Fruit fly (Drosophila melanogaster) whole organism, embryonic: ENCODE results near the gene Dis3l2.

Experiments
- Atf3 ChIP-seq: fragments of 200-800 bp; sonication (Bioruptor generic); optimal IDR thresholded peaks from 3 replicates; lab custom pipeline; 2016; ENCODE audit warnings: missing biosample characterization, missing genetic modification characterization
- B-H2 ChIP-seq: fragments of 200-800 bp; sonication (Bioruptor generic); optimal IDR thresholded peaks from 2 replicates; lab custom pipeline; 2018; ENCODE audit warnings: missing biosample characterization, mild to moderate bottlenecking, missing genetic modification characterization
- CG10462 ChIP-seq: fragments of 200-800 bp; sonication (Bioruptor generic); optimal IDR thresholded peaks from 2 replicates; lab custom pipeline; 2016; ENCODE audit warnings: missing biosample characterization, missing genetic modification characterization
- CG11093 ChIP-seq: fragments of 200-800 bp; sonication (Bioruptor generic); IDR thresholded peaks from 3 replicates; pipeline ENCODE4 v1.3.6; 2022; ENCODE audit warnings: missing biosample characterization, missing genetic modification characterization
- CG12391 ChIP-seq: fragments of 200-800 bp; sonication (Bioruptor generic); optimal IDR thresholded peaks from 3 replicates; lab custom pipeline; 2018; ENCODE audit warnings: missing biosample characterization, mild to moderate bottlenecking, missing genetic modification characterization, moderate library complexity
- CG14014 ChIP-seq: fragments of 200-800 bp; sonication (Bioruptor generic); IDR thresholded peaks from 2 replicates; pipeline ENCODE4 v1.3.6; 2022; ENCODE audit warnings: missing biosample characterization, missing genetic modification characterization
- CG14667 ChIP-seq: fragments of 200-800 bp; sonication (Bioruptor generic); IDR thresholded peaks from 2 replicates; pipeline ENCODE4 v1.3.6; 2022; ENCODE audit warnings: missing biosample characterization, missing genetic modification characterization
- CG1647 ChIP-seq: fragments of 200-800 bp; sonication (Bioruptor generic); optimal IDR thresholded peaks from 3 replicates; lab custom pipeline; 2016; ENCODE audit warnings: missing biosample characterization, missing genetic modification characterization
- CG16779 ChIP-seq: fragments of 200-800 bp; sonication (Bioruptor generic); IDR thresholded peaks from 2 replicates; pipeline ENCODE4 v1.3.6; 2022; ENCODE audit warnings: missing biosample characterization, missing genetic modification characterization
- CG2889 ChIP-seq: fragments of 200-800 bp; sonication (Bioruptor generic); IDR thresholded peaks from 3 replicates; pipeline ENCODE4 v1.3.6; 2022; ENCODE audit warnings: missing biosample characterization, missing genetic modification characterization
- CG3281 ChIP-seq: fragments of 200-800 bp; sonication (Bioruptor generic); optimal IDR thresholded peaks from 3 replicates; lab custom pipeline; 2017; ENCODE audit warnings: missing biosample characterization, mild to moderate bottlenecking, missing genetic modification characterization
- CG6175 ChIP-seq: fragments of 200-800 bp; sonication (Bioruptor generic); IDR thresholded peaks from 3 replicates; pipeline ENCODE4 v1.3.6; 2022; ENCODE audit warnings: missing biosample characterization, missing genetic modification characterization
- CG6813 ChIP-seq: fragments of 200-800 bp; sonication (Bioruptor generic); optimal IDR thresholded peaks from 2 replicates; lab custom pipeline; 2017; ENCODE audit warnings: missing biosample characterization, missing genetic modification characterization, mild to moderate bottlenecking, moderate library complexity, missing genetic modification reagents
- CG8281 ChIP-seq: fragments of 200-800 bp; sonication (Bioruptor generic); optimal IDR thresholded peaks from 2 replicates; lab custom pipeline; 2018; ENCODE audit warnings: missing biosample characterization, mild to moderate bottlenecking, missing genetic modification characterization, moderate library complexity
- CHES-1-like ChIP-seq: fragments of 200-800 bp; sonication (Bioruptor generic); optimal IDR thresholded peaks from 2 replicates; lab custom pipeline; 2016; ENCODE audit warnings: missing biosample characterization, missing genetic modification characterization
- Camta ChIP-seq: fragments of 200-800 bp; sonication (Bioruptor generic); optimal IDR thresholded peaks from 2 replicates; lab custom pipeline; 2016; ENCODE audit warnings: missing biosample characterization, missing genetic modification characterization
- E2f1 ChIP-seq: fragments of 200-800 bp; sonication (Bioruptor generic); IDR thresholded peaks from 2 replicates; pipeline ENCODE4 v1.3.6; 2022; ENCODE audit warnings: missing biosample characterization, missing genetic modification characterization
- E2f2 ChIP-seq: fragments of 200-800 bp; sonication (Bioruptor generic); IDR thresholded peaks from 2 replicates; pipeline ENCODE4 v1.3.6; 2022; ENCODE audit warnings: missing biosample characterization, missing genetic modification characterization
- Elba2 ChIP-seq: fragments of 200-800 bp; sonication (Bioruptor generic); optimal IDR thresholded peaks from 3 replicates; lab custom pipeline; 2016; ENCODE audit warnings: missing biosample characterization, missing genetic modification characterization
- GATAe ChIP-seq: fragments of 200-800 bp; sonication (Bioruptor generic); conservative IDR thresholded peaks from 2 replicates; pipeline ENCODE4 v1.3.6; 2022; ENCODE audit warnings: missing biosample characterization, missing genetic modification characterization
- HHEX ChIP-seq: fragments of 200-800 bp; sonication (Bioruptor generic); optimal IDR thresholded peaks from 3 replicates; lab custom pipeline; 2017; ENCODE audit warnings: missing biosample characterization, mild to moderate bottlenecking, missing genetic modification characterization, missing genetic modification reagents
- HLHmδ ChIP-seq: fragments of 200-800 bp; sonication (Bioruptor generic); optimal IDR thresholded peaks from 2 replicates; lab custom pipeline; 2018; ENCODE audit warnings: missing biosample characterization, mild to moderate bottlenecking, missing genetic modification characterization, moderate library complexity
- Hmx ChIP-seq: fragments of 200-800 bp; sonication (Bioruptor generic); optimal IDR thresholded peaks from 2 replicates; lab custom pipeline; 2016; ENCODE audit warnings: missing biosample characterization, missing genetic modification characterization
- Hr78 ChIP-seq, 2 experiments: fragments of 200-800 bp in 1 of 2; fragments of >200 bp in 1 of 2; sonication (Bioruptor generic) in 1 of 2; optimal IDR thresholded peaks; 2 replicates each; lab custom pipeline; 2017 to 2019; ENCODE audit warnings: missing biosample characterization in 2 of 2, missing genetic modification characterization in 2 of 2, mild to moderate bottlenecking in 1 of 2, moderate library complexity in 1 of 2
- Med ChIP-seq: fragments of 200-800 bp; sonication (Bioruptor generic); peaks from one replicate; lab custom pipeline; 2016; ENCODE audit warnings: missing biosample characterization, missing genetic modification characterization, mild to moderate bottlenecking, inconsistent platforms, moderate library complexity
- NC2α ChIP-seq: fragments of 200-800 bp; sonication (Bioruptor generic); optimal IDR thresholded peaks from 2 replicates; lab custom pipeline; 2016; ENCODE audit warnings: missing biosample characterization, missing genetic modification characterization
- Nf-YB ChIP-seq: fragments of 200-800 bp; sonication (Bioruptor generic); optimal IDR thresholded peaks from 3 replicates; lab custom pipeline; 2019; ENCODE audit warnings: missing biosample characterization, mild to moderate bottlenecking, missing genetic modification characterization, moderate library complexity
- Oli ChIP-seq: fragments of 200-800 bp; sonication (Bioruptor generic); optimal IDR thresholded peaks from 2 replicates; lab custom pipeline; 2018; ENCODE audit warnings: missing biosample characterization, mild to moderate bottlenecking, missing genetic modification characterization, moderate library complexity
- Six4 ChIP-seq: fragments of 200-800 bp; sonication (Bioruptor generic); optimal IDR thresholded peaks from 2 replicates; lab custom pipeline; 2016; ENCODE audit warnings: missing biosample characterization, missing genetic modification characterization
- Sox102F ChIP-seq: fragments of 200-800 bp; sonication (Bioruptor generic); optimal IDR thresholded peaks from 2 replicates; lab custom pipeline; 2018; ENCODE audit warnings: missing biosample characterization, mild to moderate bottlenecking, missing genetic modification characterization, moderate library complexity
- Sry-β ChIP-seq: fragments of 200-800 bp; sonication (Bioruptor generic); optimal IDR thresholded peaks from 2 replicates; lab custom pipeline; 2018; ENCODE audit warnings: missing biosample characterization, mild to moderate bottlenecking, missing genetic modification characterization, moderate library complexity
- al ChIP-seq: fragments of 200-800 bp; sonication (Bioruptor generic); IDR thresholded peaks from 2 replicates; pipeline ENCODE4 v1.3.6; 2022; ENCODE audit warnings: missing biosample characterization, missing genetic modification characterization
- cg ChIP-seq: fragments of 200-800 bp; sonication (Bioruptor generic); optimal IDR thresholded peaks from 3 replicates; lab custom pipeline; 2019; ENCODE audit warnings: missing biosample characterization, mild to moderate bottlenecking, missing genetic modification characterization, moderate library complexity
- en ChIP-seq: fragments of 200-800 bp; sonication (Bioruptor generic); optimal IDR thresholded peaks from 2 replicates; lab custom pipeline; 2016; ENCODE audit warnings: missing biosample characterization, missing genetic modification characterization
- gcm2 ChIP-seq: fragments of 200-800 bp; sonication (Bioruptor generic); optimal IDR thresholded peaks from 2 replicates; lab custom pipeline; 2016; ENCODE audit warnings: missing biosample characterization, missing genetic modification characterization
- kah ChIP-seq: fragments of 200-800 bp; sonication (Bioruptor generic); optimal IDR thresholded peaks from 2 replicates; lab custom pipeline; 2018; ENCODE audit warnings: missing biosample characterization, mild to moderate bottlenecking, missing genetic modification characterization
- klu ChIP-seq: fragments of 200-800 bp; sonication (Bioruptor generic); IDR thresholded peaks from 2 replicates; pipeline ENCODE4 v1.3.6; 2022; ENCODE audit warnings: missing biosample characterization, missing genetic modification characterization
- knrl ChIP-seq: fragments of 200-800 bp; sonication (Bioruptor generic); IDR thresholded peaks from 3 replicates; pipeline ENCODE4 v1.3.6; 2022; ENCODE audit warnings: missing biosample characterization, missing genetic modification characterization; ENCODE audit not compliant: partially characterized antibody
- nmo ChIP-seq: fragments of 200-800 bp; sonication (Bioruptor generic); optimal IDR thresholded peaks from 2 replicates; lab custom pipeline; 2018; ENCODE audit warnings: missing biosample characterization, mild to moderate bottlenecking, missing genetic modification characterization, moderate library complexity
- nom ChIP-seq: fragments of 200-800 bp; sonication (Bioruptor generic); optimal IDR thresholded peaks from 2 replicates; lab custom pipeline; 2017; ENCODE audit warnings: missing biosample characterization, missing genetic modification characterization, mild to moderate bottlenecking, moderate library complexity, missing genetic modification reagents
- org-1 ChIP-seq: fragments of 200-800 bp; sonication (Bioruptor generic); optimal IDR thresholded peaks from 2 replicates; lab custom pipeline; 2017; ENCODE audit warnings: missing biosample characterization, missing genetic modification characterization
- pb ChIP-seq: fragments of 200-800 bp; sonication (Bioruptor generic); optimal IDR thresholded peaks from 3 replicates; lab custom pipeline; 2016; ENCODE audit warnings: missing biosample characterization, missing genetic modification characterization
- pzg ChIP-seq: fragments of 200-800 bp; sonication (Bioruptor generic); optimal IDR thresholded peaks from 3 replicates; lab custom pipeline; 2018; ENCODE audit warnings: missing biosample characterization, mild to moderate bottlenecking, missing genetic modification characterization, moderate library complexity
- run ChIP-seq: fragments of 200-800 bp; sonication (Bioruptor generic); optimal IDR thresholded peaks from 3 replicates; lab custom pipeline; 2018; ENCODE audit warnings: missing biosample characterization, mild to moderate bottlenecking, missing genetic modification characterization
- schlank ChIP-seq: fragments of 200-800 bp; sonication (Bioruptor generic); optimal IDR thresholded peaks from 2 replicates; lab custom pipeline; 2018; ENCODE audit warnings: missing biosample characterization, mild to moderate bottlenecking, missing genetic modification characterization
- seq ChIP-seq: fragments of 200-800 bp; sonication (Bioruptor generic); IDR thresholded peaks from 2 replicates; pipeline ENCODE4 v1.3.6; 2022; ENCODE audit warnings: missing biosample characterization, missing genetic modification characterization
- sqz ChIP-seq: fragments of 200-800 bp; sonication (Bioruptor generic); optimal IDR thresholded peaks from 3 replicates; lab custom pipeline; 2018; ENCODE audit warnings: missing biosample characterization, mild to moderate bottlenecking, missing genetic modification characterization
- tio ChIP-seq: fragments of 200-800 bp; sonication (Bioruptor generic); optimal IDR thresholded peaks from 2 replicates; lab custom pipeline; 2017; ENCODE audit warnings: missing biosample characterization, missing genetic modification characterization, inconsistent platforms
- zen ChIP-seq: fragments of 200-800 bp; sonication (Bioruptor generic); optimal IDR thresholded peaks from 3 replicates; lab custom pipeline; 2018; ENCODE audit warnings: missing biosample characterization, mild to moderate bottlenecking, missing genetic modification characterization, moderate library complexity

Gene Dis3l2

DNA sequence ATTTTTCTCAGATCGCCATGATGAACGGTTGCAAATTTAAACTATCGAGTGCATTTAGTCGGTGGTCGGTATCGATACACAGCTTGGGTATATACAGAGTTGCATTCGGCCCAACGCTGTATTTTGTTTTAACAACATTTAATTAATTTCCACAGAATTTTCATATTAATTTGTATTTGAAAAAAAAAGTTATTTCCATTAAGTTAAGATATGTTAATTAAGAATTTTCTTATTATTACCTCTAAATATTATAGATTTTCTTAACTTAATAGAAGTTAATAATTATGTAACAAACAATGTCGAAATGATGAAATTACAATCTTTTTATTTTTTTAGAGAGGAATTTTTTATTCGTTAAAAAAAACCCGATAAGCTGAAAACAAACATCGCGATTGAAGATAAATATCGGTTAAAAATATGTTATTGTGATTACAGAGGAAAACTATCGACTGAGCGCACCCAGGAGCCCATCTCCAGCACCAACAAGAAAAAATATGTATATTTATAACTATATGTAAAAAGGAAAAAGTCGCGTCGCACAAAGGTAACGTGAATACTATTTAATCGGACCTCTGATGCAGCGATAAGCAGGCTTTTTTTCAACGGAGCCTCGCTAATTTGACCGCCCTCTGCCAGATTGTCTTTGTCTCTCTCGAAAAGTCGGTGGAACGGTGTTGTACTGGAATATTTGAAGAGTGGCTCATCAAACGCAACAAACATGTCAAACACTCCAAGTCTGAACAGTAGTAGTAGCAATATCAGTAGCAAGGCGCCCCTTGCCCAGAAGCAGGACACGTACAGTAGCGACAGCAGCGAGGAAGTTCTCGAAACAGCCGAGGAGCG lies 12.5 kb upstream of the Dis3l2 start, which contains the start of the genes rno and mri (continued):
- TF ChIP-seq CG8281 (tag; lab: Kevin White, UChicago) (no peak), sqz (GFP tag; lab: Kevin White, UChicago) (peak; percentile 13), Sox102F (GFP tag; lab: Kevin White, UChicago) (peak; percentile 79), CG6813 (GFP tag; lab: Kevin White, UChicago) (peak; percentile 14), CG2889 (GFP tag; lab: Robert Waterston, UW) (no peak), CG3281 (peak; percentile 48), E2f2 (GFP tag; lab: Robert Waterston, UW) (peak; percentile 40), al (GFP tag; lab: Robert Waterston, UW) (peak; percentile 67), cg (GFP tag; lab: Kevin White, UChicago) (no peak), schlank (tag; lab: Kevin White, UChicago) (peak; percentile 25), Sry-β (no peak), org-1 (no peak), HHEX (GFP tag; lab: Kevin White, UChicago) (peak; percentile 58), GATAe (GFP tag; lab: Robert Waterston, UW) (no peak), gcm2 (GFP tag; lab: Kevin White, UChicago) (no peak), CG6175 (GFP tag; lab: Robert Waterston, UW) (no peak), Hr78 (GFP tag; optimal IDR thresholded peaks at IDR 0.05; lab: Kevin White, UChicago) (no peak), B-H2 (GFP tag; lab: Kevin White, UChicago) (peak; percentile 79), CG14014 (peak; percentile 57; the same call in 1 of the 2 replicates), nom (GFP tag; lab: Kevin White, UChicago) (no peak), Med (GFP tag; lab: Kevin White, UChicago) (peak; percentile 77), CHES-1-like (GFP tag; lab: Kevin White, UChicago) (no peak), CG14667 (GFP tag; lab: Robert Waterston, UW) (peak; percentile 57), Six4 (GFP tag; lab: Kevin White, UChicago) (peak; percentile 61), en (GFP tag; lab: Kevin White, UChicago) (no peak), Nf-YB (peak; percentile 13), Oli (tag; lab: Kevin White, UChicago) (peak; percentile 56), Camta (GFP tag; lab: Kevin White, UChicago) (no peak), NC2α (no peak), Atf3 (GFP tag; lab: Kevin White, UChicago) (peak; percentile 33), Elba2 (GFP tag; lab: Kevin White, UChicago) (peak; percentile 7), E2f1 (peak; percentile 72), knrl (GFP tag; lab: Robert Waterston, UW) (peak; percentile 95), seq (GFP tag; lab: Robert Waterston, UW) (no peak), HLHmδ (GFP tag; lab: Kevin White, UChicago) (no peak), CG16779 (GFP tag; lab: Robert Waterston, UW) (0 out of 2 replicates have a peak, but pooled peaks have one; percentile 21), nmo (peak; percentile 86), run (tag; lab: Kevin White, UChicago) (peak; percentile 37), CG10462 (peak; percentile 50), Hmx (GFP tag; lab: Kevin White, UChicago) (no peak), CG11093 (GFP tag; lab: Robert Waterston, UW) (peak; percentile 54; the same call in 1 of the 3 replicates), klu (GFP tag; lab: Robert Waterston, UW) (peak; percentile 62; the same call in 1 of the 2 replicates), zen (tag; lab: Kevin White, UChicago) (peak; percentile 81), CG1647 (GFP tag; lab: Kevin White, UChicago) (no peak), pb (GFP tag; lab: Kevin White, UChicago) (no peak), pzg (GFP tag; lab: Kevin White, UChicago) (peak; percentile 35), CG12391 (tag; lab: Kevin White, UChicago) (peak; percentile 92), kah (GFP tag; lab: Kevin White, UChicago) (no peak), tio (no peak)
